Fruit fly (Drosophila melanogaster) whole organism: ENCODE measurements around the gene CG1492.

Source experiments
- EcR ChIP-seq, 2 experiments: fragments of >200 bp; optimal IDR thresholded peaks; 2 replicates each; lab custom pipeline; 2017; ENCODE audit warnings: missing biosample characterization in 2 of 2, missing genetic modification characterization in 2 of 2, missing genetic modification reagents in 2 of 2
- pan ChIP-seq: fragments of >200 bp; optimal IDR thresholded peaks from 2 replicates; lab custom pipeline; 2017

- TF ChIP-seq EcR (GFP tag; optimal IDR thresholded peaks at IDR 0.05; lab: Kevin White, UChicago) (no peak), pan (lab: Kevin White, UChicago) (no peak)
These were observed 2.9 kb upstream of the CG1492 start for dm6 chrX:12014800-12015389.
